Fruit fly (Drosophila melanogaster) whole organism, wandering third instar larva: Measurements from ENCODE around the gene Dhc36C.

ENCODE experiments used
- Abd-B ChIP-seq: fragments of >200 bp; optimal IDR thresholded peaks from 2 replicates; lab custom pipeline; 2017; ENCODE audit warnings: missing biosample characterization, missing genetic modification characterization
- CG32264 ChIP-seq: fragments of 200-800 bp; sonication (Bioruptor generic); optimal IDR thresholded peaks from 2 replicates; lab custom pipeline; 2016; ENCODE audit warnings: missing biosample characterization, missing genetic modification characterization
- CG9705 ChIP-seq: fragments of 200-800 bp; sonication (Bioruptor generic); optimal IDR thresholded peaks from 2 replicates; lab custom pipeline; 2018; ENCODE audit warnings: missing biosample characterization, mild to moderate bottlenecking, missing genetic modification characterization
- Dfd ChIP-seq: fragments of >200 bp; optimal IDR thresholded peaks from 2 replicates; lab custom pipeline; 2017; ENCODE audit warnings: missing biosample characterization, missing genetic modification characterization
- Dif ChIP-seq: fragments of 200-275, 200-300 bp; sonication (Bioruptor generic); optimal IDR thresholded peaks from 2 replicates; lab custom pipeline; 2018; ENCODE audit warnings: missing biosample characterization, missing genetic modification characterization; ENCODE audit not compliant: partially characterized antibody
- HLH106 ChIP-seq: fragments of 200-800 bp; optimal IDR thresholded peaks from 3 replicates; lab custom pipeline; 2019; ENCODE audit warnings: missing biosample characterization, mild to moderate bottlenecking, missing genetic modification characterization, moderate library complexity
- Mio ChIP-seq: sonication (Bioruptor generic); optimal IDR thresholded peaks from 2 replicates; lab custom pipeline; 2016; ENCODE audit warnings: missing biosample characterization, missing genetic modification characterization
- Myc ChIP-seq: fragments of >200 bp; optimal IDR thresholded peaks from 2 replicates; lab custom pipeline; 2017
- N ChIP-seq: fragments of >200 bp; optimal IDR thresholded peaks from 2 replicates; lab custom pipeline; 2018; ENCODE audit warnings: missing biosample characterization, missing external identifiers, missing genetic modification characterization
- OdsH ChIP-seq: fragments of 200-800 bp; sonication (Bioruptor generic); optimal IDR thresholded peaks from 2 replicates; lab custom pipeline; 2016; ENCODE audit warnings: missing biosample characterization, mild to moderate bottlenecking, missing genetic modification characterization
- Rel ChIP-seq, 2 experiments: fragments of 200-800 bp; sonication (Bioruptor generic) in 1 of 2; optimal IDR thresholded peaks; 2 replicates in 1 of 2; 3 replicates in 1 of 2; lab custom pipeline; 2016 to 2019; ENCODE audit warnings: mild to moderate bottlenecking in 2 of 2, missing biosample characterization in 2 of 2, missing genetic modification characterization in 2 of 2, moderate library complexity in 1 of 2
- Sp1 ChIP-seq: fragments of 200-800 bp; sonication (Bioruptor generic); optimal IDR thresholded peaks from 3 replicates; lab custom pipeline; 2019; ENCODE audit warnings: missing biosample characterization, mild to moderate bottlenecking, missing genetic modification characterization, moderate library complexity
- Vsx2 ChIP-seq: fragments of 200-300, 225-300 bp; sonication (Bioruptor generic); optimal IDR thresholded peaks from 2 replicates; lab custom pipeline; 2018; ENCODE audit warnings: missing biosample characterization, missing genetic modification characterization; ENCODE audit not compliant: partially characterized antibody
- brk ChIP-seq: fragments of 200-800 bp; sonication (Bioruptor generic); optimal IDR thresholded peaks from 2 replicates; lab custom pipeline; 2016; ENCODE audit warnings: missing biosample characterization, mild to moderate bottlenecking, missing genetic modification characterization
- dl ChIP-seq, 2 experiments: fragments of 175-275, 200-275 bp in 1 of 2; fragments of 200-275 bp in 1 of 2; sonication (Bioruptor generic); optimal IDR thresholded peaks; lab custom pipeline; 2018; ENCODE audit warnings: mild to moderate bottlenecking in 2 of 2, missing biosample characterization in 2 of 2, missing genetic modification characterization in 2 of 2, moderate library complexity in 2 of 2; ENCODE audit not compliant: partially characterized antibody in 2 of 2, insufficient read depth in 1 of 2
- dsf ChIP-seq: sonication (Bioruptor generic); optimal IDR thresholded peaks from 2 replicates; lab custom pipeline; 2016; ENCODE audit warnings: missing biosample characterization, missing genetic modification characterization, borderline replicate concordance
- ey ChIP-seq: fragments of 200-800 bp; sonication (Bioruptor generic); optimal IDR thresholded peaks from 2 replicates; lab custom pipeline; 2016; ENCODE audit warnings: missing biosample characterization, missing genetic modification characterization
- foxo ChIP-seq, 2 experiments: fragments of 200-800 bp; sonication (Bioruptor generic); optimal IDR thresholded peaks; 2 replicates in 1 of 2; 3 replicates in 1 of 2; lab custom pipeline; 2016 to 2017; ENCODE audit warnings: missing biosample characterization in 2 of 2, missing genetic modification characterization in 2 of 2
- pan ChIP-seq: fragments of >200 bp; optimal IDR thresholded peaks from 2 replicates; lab custom pipeline; 2017
- sv ChIP-seq: fragments of 200-800 bp; sonication (Bioruptor generic); optimal IDR thresholded peaks from 3 replicates; lab custom pipeline; 2016; ENCODE audit warnings: missing biosample characterization, missing genetic modification characterization
- tai ChIP-seq: sonication (Bioruptor generic); optimal IDR thresholded peaks from 2 replicates; lab custom pipeline; 2016; ENCODE audit warnings: missing biosample characterization, missing genetic modification characterization
- usp ChIP-seq: fragments of >200 bp; optimal IDR thresholded peaks from 2 replicates; lab custom pipeline; 2017; ENCODE audit warnings: missing biosample characterization, missing genetic modification characterization
- woc ChIP-seq: sonication (Bioruptor generic); optimal IDR thresholded peaks from 2 replicates; lab custom pipeline; 2016; ENCODE audit warnings: missing biosample characterization, mild to moderate bottlenecking, missing genetic modification characterization

The Dhc36C gene

DNA sequence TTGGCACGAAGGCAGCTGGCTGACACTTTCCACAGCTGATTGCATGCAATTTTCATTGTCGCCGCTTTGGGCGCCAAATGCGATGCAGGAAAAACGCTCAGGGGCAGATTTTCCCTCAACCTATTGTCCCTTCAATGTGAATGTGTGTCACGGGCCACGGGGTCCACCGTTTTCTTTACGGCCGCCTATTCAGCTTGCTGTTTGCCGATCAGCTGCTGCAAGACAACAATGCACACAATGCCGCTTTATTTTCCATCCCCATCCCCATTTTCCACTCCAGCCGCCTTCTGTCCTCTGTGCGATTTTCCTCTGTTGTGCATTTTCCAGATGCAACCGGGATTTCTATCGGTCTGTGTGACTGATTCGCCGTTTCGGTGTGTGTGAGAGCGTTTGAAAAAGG, 63.5 kb downstream of the Dhc36C start:
- TF ChIP-seq usp (GFP tag; lab: Kevin White, UChicago) = no peak
- no peak for TF ChIP-seq ey
- TF ChIP-seq Abd-B (GFP tag; lab: Kevin White, UChicago) = no peak
- no peak for TF ChIP-seq Myc (lab: Kevin White, UChicago)
- TF ChIP-seq pan (lab: Kevin White, UChicago) = no peak
- no peak for TF ChIP-seq sv
- TF ChIP-seq Rel (GFP tag; optimal IDR thresholded peaks at IDR 0.05; lab: Kevin White, UChicago) = no peak
- TF ChIP-seq Rel (tag; optimal IDR thresholded peaks at IDR 0.05; lab: Kevin White, UChicago) = no peak
- TF ChIP-seq Vsx2 (GFP tag; lab: Kevin White, UChicago) = no peak
- TF ChIP-seq HLH106 (tag; lab: Kevin White, UChicago) = no peak
- TF ChIP-seq tai (GFP tag; lab: Kevin White, UChicago) = no peak
- no peak for TF ChIP-seq CG32264 (GFP tag; lab: Kevin White, UChicago)
- TF ChIP-seq dl (GFP tag; optimal IDR thresholded peaks at IDR 0.05; lab: Kevin White, UChicago; ENCODE audit: insufficient read depth in 1 of 2, partially characterized antibody in 2 of 2) = no peak
- no peak for TF ChIP-seq Dif (GFP tag; lab: Kevin White, UChicago)

- TF ChIP-seq Abd-B (GFP tag; lab: Kevin White, UChicago) = no peak
- TF ChIP-seq N = no peak
- no peak for TF ChIP-seq woc (GFP tag; lab: Kevin White, UChicago)
These were observed 64.5 kb downstream of the Dhc36C start for dm6 chr2L:17565734-17566133.

DNA sequence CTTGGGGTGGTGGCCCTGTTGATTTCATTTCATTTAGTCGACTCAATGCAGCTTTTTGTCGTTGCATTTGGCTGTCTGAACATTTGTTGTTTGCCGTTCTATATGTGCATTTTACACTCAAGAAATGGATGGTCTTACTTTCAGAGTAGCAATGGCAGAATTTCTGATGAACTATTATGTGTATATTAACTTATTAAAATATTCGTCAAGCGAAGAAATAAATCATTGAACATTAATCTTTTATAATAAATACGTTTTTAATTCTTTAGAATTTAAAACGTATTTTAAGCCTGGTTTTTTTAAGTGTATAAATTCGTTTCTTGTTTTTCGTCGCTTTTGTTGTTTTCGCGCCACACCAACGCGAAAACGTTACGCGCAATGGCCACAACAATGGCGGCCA, 71.9 kb downstream of the Dhc36C start:
- TF ChIP-seq Dfd (GFP tag; lab: Kevin White, UChicago) (no peak), CG9705 (GFP tag; lab: Kevin White, UChicago) (no peak), woc (GFP tag; lab: Kevin White, UChicago) (no peak), Sp1 (GFP tag; lab: Kevin White, UChicago) (peak; percentile 22), foxo (GFP tag; optimal IDR thresholded peaks at IDR 0.05; lab: Kevin White, UChicago) (peak in 1 of 2 experiments; percentile 7), OdsH (GFP tag; lab: Kevin White, UChicago) (no peak), dsf (no peak), HLH106 (tag; lab: Kevin White, UChicago) (no peak), Mio (no peak)

DNA sequence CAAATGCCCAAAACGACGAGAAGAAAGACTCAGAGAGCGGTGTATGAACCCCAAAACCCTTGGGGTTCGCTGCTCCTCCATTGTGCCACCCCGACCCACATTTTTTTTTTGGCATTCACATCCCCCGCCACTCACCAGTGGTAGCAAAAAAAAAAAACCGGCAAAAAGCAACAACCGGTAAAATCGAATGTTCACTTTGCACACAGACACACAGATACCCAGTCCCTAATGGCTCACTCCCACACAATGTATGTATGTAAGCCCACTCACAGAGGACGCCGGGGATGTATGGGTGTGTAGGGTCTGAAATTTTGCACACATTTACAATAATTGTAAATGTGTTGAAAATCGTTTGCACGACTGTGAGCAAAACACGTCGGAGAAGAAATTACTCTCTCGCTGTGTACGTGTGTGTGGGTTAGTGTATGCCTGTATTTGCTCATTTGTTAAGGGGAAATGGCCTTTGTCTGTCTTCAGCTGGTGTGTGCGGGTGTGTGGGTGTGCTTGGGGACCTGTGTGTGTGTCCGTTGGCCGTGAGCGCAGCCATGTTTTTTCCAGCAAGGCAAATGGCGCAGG, 73.2 kb downstream of the Dhc36C start:
- TF ChIP-seq CG32264 (GFP tag; lab: Kevin White, UChicago) (no peak), brk (GFP tag; lab: Kevin White, UChicago) (no peak), dsf (no peak), Abd-B (GFP tag; lab: Kevin White, UChicago) (no peak), foxo (GFP tag; optimal IDR thresholded peaks at IDR 0.05; lab: Kevin White, UChicago) (no peak), tai (GFP tag; lab: Kevin White, UChicago) (no peak), N (no peak)
- TF ChIP-seq, all 38 proteins: peak for 0
